Fruit fly (Drosophila melanogaster): Measurements from ENCODE around the gene corolla.

The corolla gene

DNA sequence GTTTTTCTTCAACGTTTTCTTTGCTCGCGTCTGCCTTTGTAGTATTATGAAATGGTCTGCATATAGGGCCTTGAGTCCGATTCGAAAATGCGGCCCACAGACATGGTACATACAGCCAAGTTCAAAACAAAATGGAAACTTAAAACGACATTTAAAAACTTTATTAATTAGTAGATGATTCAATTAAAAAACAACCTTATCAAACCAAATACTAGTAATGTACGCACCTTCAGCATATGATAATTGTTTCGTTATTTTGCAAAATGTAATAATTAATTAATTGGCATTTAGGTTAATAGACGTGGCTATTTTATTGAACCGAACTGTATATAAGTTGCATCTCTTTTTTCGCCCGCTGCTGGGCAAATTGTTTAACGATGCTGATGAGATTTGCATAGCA lies 37.1 kb downstream of the corolla start (continued):
- TF ChIP-seq CG32006 (GFP tag; optimal IDR thresholded peaks at IDR 0.05) (no peak), CG8319 (GFP tag; optimal IDR thresholded peaks at IDR 0.05) (no peak), CG8632 (GFP tag; optimal IDR thresholded peaks at IDR 0.05) (no peak), Gug (GFP tag; IDR thresholded peaks at IDR 0.05) (no peak), eg (GFP tag; IDR thresholded peaks at IDR 0.05) (0 out of 3 replicates have a peak, but pooled peaks have one; percentile 30), Lpt (GFP tag; optimal IDR thresholded peaks at IDR 0.05) (no peak), CG7368 (GFP tag; optimal IDR thresholded peaks at IDR 0.05) (no peak)

DNA sequence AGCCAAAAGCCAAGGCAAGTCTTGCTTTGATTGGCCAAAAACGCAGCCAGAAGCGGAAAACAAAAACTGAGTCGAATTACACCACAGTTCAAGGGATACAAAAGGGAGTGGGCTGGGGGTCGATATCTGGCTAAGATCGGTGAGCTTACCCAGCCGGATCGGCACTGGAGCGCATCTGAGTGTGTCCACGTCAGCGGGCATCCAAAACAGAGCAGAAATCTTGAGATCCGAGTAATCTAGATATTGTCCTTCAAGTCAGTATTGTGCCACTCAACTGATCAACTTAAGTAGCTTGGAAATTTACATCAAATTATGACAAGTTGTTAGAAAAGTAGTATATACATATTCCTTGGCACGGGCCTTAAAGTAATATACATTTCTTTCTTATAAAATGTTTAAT lies 43.3 kb downstream of the corolla start, which contains the start of gene CG12992:
Gene CG12992 (plus strand): TSS at position 301 of the 400 bp plus-strand sequence.
- TF ChIP-seq CG6163 (GFP tag; IDR thresholded peaks at IDR 0.05) (no peak), pdm3 (GFP tag; optimal IDR thresholded peaks at IDR 0.05) (no peak)

DNA sequence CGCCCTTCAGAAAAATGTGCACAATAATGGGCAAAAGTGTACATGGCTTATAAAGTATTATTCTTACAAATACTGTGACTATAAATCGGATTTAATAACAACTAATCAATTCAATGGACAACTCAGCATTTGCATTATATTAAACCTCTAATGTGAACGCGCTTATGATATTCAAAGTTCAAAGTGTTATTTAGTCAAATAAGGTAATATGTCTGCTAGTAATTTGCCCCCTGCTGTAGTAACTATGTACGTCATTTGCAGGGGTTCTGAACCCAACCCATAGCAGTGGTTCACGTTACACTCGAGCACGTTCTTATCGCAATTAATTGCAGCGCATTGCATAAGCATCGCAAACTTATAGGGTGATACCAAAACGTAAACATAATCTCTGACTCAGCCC lies 43.7 kb downstream of the corolla start:
- TF ChIP-seq Hr38 (GFP tag; optimal IDR thresholded peaks at IDR 0.05) (no peak), Eip93F (GFP tag; optimal IDR thresholded peaks at IDR 0.05) (no peak), spab (GFP tag; optimal IDR thresholded peaks at IDR 0.05) (no peak), OdsH (GFP tag; optimal IDR thresholded peaks at IDR 0.05) (peak; percentile 36), CG31627 (GFP tag; optimal IDR thresholded peaks at IDR 0.05) (peak; percentile 25), fd85E (GFP tag; optimal IDR thresholded peaks at IDR 0.05) (no peak), cyc (GFP tag; optimal IDR thresholded peaks at IDR 0.05) (no peak), Blimp-1 (GFP tag; optimal IDR thresholded peaks at IDR 0.05) (no peak), CG32006 (GFP tag; optimal IDR thresholded peaks at IDR 0.05) (peak; percentile 44), acj6 (GFP tag; optimal IDR thresholded peaks at IDR 0.05) (peak; percentile 11), Sox14 (GFP tag; optimal IDR thresholded peaks at IDR 0.05) (peak; percentile 11), CG8119 (GFP tag; IDR thresholded peaks at IDR 0.05) (no peak), Eip75B (GFP tag; optimal IDR thresholded peaks at IDR 0.05) (peak; percentile 5), Smox (GFP tag; optimal IDR thresholded peaks at IDR 0.05) (peak; percentile 5), esn (GFP tag; optimal IDR thresholded peaks at IDR 0.05) (peak; percentile 47), CG11294 (GFP tag; IDR thresholded peaks at IDR 0.05) (no peak), CG6792 (GFP tag; optimal IDR thresholded peaks at IDR 0.05) (peak; percentile 32), eg (GFP tag; IDR thresholded peaks at IDR 0.05) (no peak), CG6163 (GFP tag; IDR thresholded peaks at IDR 0.05) (no peak), fd59A (GFP tag; optimal IDR thresholded peaks at IDR 0.05) (no peak), CG3919 (GFP tag; optimal IDR thresholded peaks at IDR 0.05) (no peak), ss (GFP tag; optimal IDR thresholded peaks at IDR 0.05) (no peak), CG4318 (GFP tag; optimal IDR thresholded peaks at IDR 0.05) (no peak), CG1621 (tag; optimal IDR thresholded peaks at IDR 0.05) (no peak), CG3032 (tag; optimal IDR thresholded peaks at IDR 0.05) (no peak), CG11902 (GFP tag; optimal IDR thresholded peaks at IDR 0.05) (no peak), CG16779 (tag; optimal IDR thresholded peaks at IDR 0.05) (no peak), CG6276 (GFP tag; optimal IDR thresholded peaks at IDR 0.05) (peak; percentile 11), dac (GFP tag; optimal IDR thresholded peaks at IDR 0.05) (no peak), CG9139 (GFP tag; optimal IDR thresholded peaks at IDR 0.05) (no peak), CG15336 (GFP tag; IDR thresholded peaks at IDR 0.05) (0 out of 2 replicates have a peak, but pooled peaks have one; percentile 20), svp (GFP tag) (no peak), CG34406 (GFP tag; optimal IDR thresholded peaks at IDR 0.05) (peak; percentile 8), Eip78C (GFP tag) (peak; percentile 55), fkh (GFP tag; optimal IDR thresholded peaks at IDR 0.05) (no peak), Ets96B (tag; optimal IDR thresholded peaks at IDR 0.05) (peak; percentile 26), Sox15 (GFP tag; optimal IDR thresholded peaks at IDR 0.05) (no peak), Gug (GFP tag; IDR thresholded peaks at IDR 0.05) (no peak), Ets21C (GFP tag; optimal IDR thresholded peaks at IDR 0.05) (no peak), vri (GFP tag; optimal IDR thresholded peaks at IDR 0.05) (peak; percentile 82), salr (GFP tag; optimal IDR thresholded peaks at IDR 0.05) (no peak), Hr39 (GFP tag; optimal IDR thresholded peaks at IDR 0.05) (peak; percentile 19), topi (GFP tag; optimal IDR thresholded peaks at IDR 0.05) (no peak), Met (GFP tag; optimal IDR thresholded peaks at IDR 0.05) (no peak)
